Fruit fly (Drosophila melanogaster): ENCODE results near the gene Abca3.

dm6 chrX:21353541-21353940 lies 47.1 kb upstream of the Abca3 start:
- TF ChIP-seq CG8478 (optimal IDR thresholded peaks at IDR 0.05) (no peak), CTCF (optimal IDR thresholded peaks at IDR 0.05) (no peak)
